Worm (Caenorhabditis elegans) whole organism, late embryonic: Measurements from ENCODE around the gene F45B8.5.

Experiments
- C38D4.7 ChIP-seq: fragments of 200-800 bp; sonication (Bioruptor generic); optimal IDR thresholded peaks from 2 replicates; lab custom pipeline; 2018; ENCODE audit warnings: mild to moderate bottlenecking, missing genetic modification characterization, moderate library complexity, missing compliant biosample characterization
- F13H6.1 ChIP-seq: sonication (generic microtip); optimal IDR thresholded peaks from 2 replicates; lab custom pipeline; 2016; ENCODE audit warnings: missing genetic modification characterization, missing compliant biosample characterization
- T23F11.4 ChIP-seq: fragments of 200-800 bp; sonication (Bioruptor generic); optimal IDR thresholded peaks from 2 replicates; lab custom pipeline; 2018; ENCODE audit warnings: mild to moderate bottlenecking, missing genetic modification characterization, missing compliant biosample characterization
- ahr-1 ChIP-seq: sonication (generic microtip); optimal IDR thresholded peaks from 2 replicates; lab custom pipeline; 2016; ENCODE audit warnings: missing genetic modification characterization, missing compliant biosample characterization
- ama-1 ChIP-seq: fragments of 150-350 bp; optimal IDR thresholded peaks from 2 replicates; lab custom pipeline; 2014
- ceh-14 ChIP-seq: sonication (generic microtip); optimal IDR thresholded peaks from 2 replicates; lab custom pipeline; 2016; ENCODE audit warnings: missing genotype, missing genetic modification characterization, missing compliant biosample characterization
- ceh-18 ChIP-seq: sonication (generic microtip); optimal IDR thresholded peaks from 2 replicates; lab custom pipeline; 2016; ENCODE audit warnings: missing genetic modification characterization, missing compliant biosample characterization
- ceh-19 ChIP-seq: fragments of 200-800 bp; sonication (Bioruptor generic); optimal IDR thresholded peaks from 2 replicates; lab custom pipeline; 2018; ENCODE audit warnings: mild to moderate bottlenecking, missing genetic modification characterization, missing compliant biosample characterization
- ceh-2 ChIP-seq: sonication (generic microtip); optimal IDR thresholded peaks from 2 replicates; lab custom pipeline; 2016; ENCODE audit warnings: missing genotype, missing genetic modification characterization, missing compliant biosample characterization
- ceh-24 ChIP-seq: sonication (generic microtip); optimal IDR thresholded peaks from 2 replicates; lab custom pipeline; 2016; ENCODE audit warnings: mild to moderate bottlenecking, missing genetic modification characterization, missing compliant biosample characterization
- ceh-30 ChIP-seq: fragments of 150-350 bp; optimal IDR thresholded peaks from 2 replicates; lab custom pipeline; 2014; ENCODE audit warnings: missing biosample characterization, missing genetic modification characterization
- ceh-34 ChIP-seq: sonication (generic microtip); optimal IDR thresholded peaks from 2 replicates; lab custom pipeline; 2016; ENCODE audit warnings: mild to moderate bottlenecking, missing genetic modification characterization, missing compliant biosample characterization
- ceh-48 ChIP-seq: sonication (generic microtip); optimal IDR thresholded peaks from 2 replicates; lab custom pipeline; 2016; ENCODE audit warnings: missing genetic modification characterization, inconsistent platforms, missing compliant biosample characterization
- ceh-6 ChIP-seq: fragments of 200-800 bp; sonication (Bioruptor generic); optimal IDR thresholded peaks from 2 replicates; lab custom pipeline; 2018; ENCODE audit warnings: mild to moderate bottlenecking, missing genetic modification characterization, missing compliant biosample characterization
- dmd-4 ChIP-seq: sonication (generic microtip); optimal IDR thresholded peaks from 2 replicates; lab custom pipeline; 2016; ENCODE audit warnings: borderline replicate concordance, missing genetic modification characterization, missing compliant biosample characterization
- dve-1 ChIP-seq: sonication (generic microtip); optimal IDR thresholded peaks from 2 replicates; lab custom pipeline; 2017; ENCODE audit warnings: antibody characterized with exemption, mild to moderate bottlenecking, missing genetic modification characterization, missing compliant biosample characterization
- elt-2 ChIP-seq: sonication (generic microtip); optimal IDR thresholded peaks from 2 replicates; lab custom pipeline; 2016; ENCODE audit warnings: missing genetic modification reagents, missing genetic modification characterization, missing compliant biosample characterization
- elt-4 ChIP-seq: sonication (generic microtip); optimal IDR thresholded peaks from 2 replicates; lab custom pipeline; 2016; ENCODE audit warnings: missing genetic modification characterization, missing compliant biosample characterization
- fkh-10 ChIP-seq: fragments of 150-350 bp; optimal IDR thresholded peaks from 2 replicates; lab custom pipeline; 2014; ENCODE audit warnings: missing biosample characterization, missing genetic modification reagents, missing genetic modification characterization
- fkh-6 ChIP-seq: sonication (generic microtip); optimal IDR thresholded peaks from 2 replicates; lab custom pipeline; 2016; ENCODE audit warnings: missing genetic modification characterization, missing compliant biosample characterization
- hlh-13 ChIP-seq: fragments of 200-800 bp; sonication (Bioruptor generic); optimal IDR thresholded peaks from 2 replicates; lab custom pipeline; 2018; ENCODE audit warnings: mild to moderate bottlenecking, missing genetic modification characterization, missing compliant biosample characterization
- hlh-30 ChIP-seq: sonication (generic microtip); optimal IDR thresholded peaks from 2 replicates; lab custom pipeline; 2017; ENCODE audit warnings: antibody characterized with exemption, missing genetic modification characterization, missing compliant biosample characterization; ENCODE audit not compliant: insufficient read depth
- hlh-6 ChIP-seq: sonication (generic microtip); optimal IDR thresholded peaks from 2 replicates; lab custom pipeline; 2016; ENCODE audit warnings: missing genotype, missing genetic modification characterization, missing compliant biosample characterization
- hlh-8 ChIP-seq: sonication (generic microtip); optimal IDR thresholded peaks from 2 replicates; lab custom pipeline; 2016; ENCODE audit warnings: missing genotype, missing genetic modification characterization, missing compliant biosample characterization
- lim-6 ChIP-seq: sonication (generic microtip); optimal IDR thresholded peaks from 2 replicates; lab custom pipeline; 2016; ENCODE audit warnings: missing genetic modification characterization, missing compliant biosample characterization
- lin-11 ChIP-seq: fragments of 200-800 bp; sonication (Bioruptor generic); optimal IDR thresholded peaks from 2 replicates; lab custom pipeline; 2018; ENCODE audit warnings: mild to moderate bottlenecking, missing genetic modification characterization, missing compliant biosample characterization
- madf-2 ChIP-seq: sonication (generic microtip); optimal IDR thresholded peaks from 2 replicates; lab custom pipeline; 2017; ENCODE audit warnings: missing genetic modification characterization, missing compliant biosample characterization
- mec-3 ChIP-seq: sonication (generic microtip); optimal IDR thresholded peaks from 2 replicates; lab custom pipeline; 2016; ENCODE audit warnings: borderline replicate concordance, missing genetic modification characterization, missing compliant biosample characterization
- nhr-11 ChIP-seq: fragments of 150-350 bp; optimal IDR thresholded peaks from 2 replicates; lab custom pipeline; 2014; ENCODE audit warnings: missing biosample characterization, missing genetic modification characterization
- nhr-232 ChIP-seq: sonication (generic microtip); optimal IDR thresholded peaks from 2 replicates; lab custom pipeline; 2016; ENCODE audit warnings: missing genetic modification characterization, missing compliant biosample characterization
- npax-4 ChIP-seq: sonication (generic microtip); optimal IDR thresholded peaks from 2 replicates; lab custom pipeline; 2016; ENCODE audit warnings: missing genetic modification characterization, missing compliant biosample characterization
- odd-2 ChIP-seq: sonication (generic microtip); optimal IDR thresholded peaks from 2 replicates; lab custom pipeline; 2017; ENCODE audit warnings: antibody characterized with exemption, mild to moderate bottlenecking, missing genetic modification characterization, missing compliant biosample characterization
- pag-3 ChIP-seq: sonication (generic microtip); optimal IDR thresholded peaks from 2 replicates; lab custom pipeline; 2016; ENCODE audit warnings: missing compliant biosample characterization, missing genetic modification characterization, borderline replicate concordance
- pat-9 ChIP-seq: fragments of 200-800 bp; sonication (Bioruptor generic); optimal IDR thresholded peaks from 2 replicates; lab custom pipeline; 2018; ENCODE audit warnings: mild to moderate bottlenecking, missing genetic modification characterization, moderate library complexity, missing compliant biosample characterization
- pha-2 ChIP-seq: sonication (generic microtip); optimal IDR thresholded peaks from 2 replicates; lab custom pipeline; 2017; ENCODE audit warnings: mild to moderate bottlenecking, missing genetic modification characterization, missing compliant biosample characterization
- pqm-1 ChIP-seq: sonication (generic microtip); optimal IDR thresholded peaks from 2 replicates; lab custom pipeline; 2016; ENCODE audit warnings: missing genetic modification characterization, missing compliant biosample characterization
- pros-1 ChIP-seq: fragments of 150-350 bp; optimal IDR thresholded peaks from 2 replicates; lab custom pipeline; 2014; ENCODE audit warnings: missing biosample characterization, missing genetic modification reagents, missing genetic modification characterization
- rnt-1 ChIP-seq: sonication (generic microtip); optimal IDR thresholded peaks from 2 replicates; lab custom pipeline; 2016; ENCODE audit warnings: missing genetic modification characterization, missing compliant biosample characterization
- sdc-2 ChIP-seq: sonication (generic microtip); optimal IDR thresholded peaks from 2 replicates; lab custom pipeline; 2016; ENCODE audit warnings: missing genotype, missing genetic modification characterization, missing compliant biosample characterization
- syd-9 ChIP-seq: sonication (generic microtip); optimal IDR thresholded peaks from 2 replicates; lab custom pipeline; 2016; ENCODE audit warnings: mild to moderate bottlenecking, missing genetic modification characterization, moderate library complexity, missing compliant biosample characterization
- tbx-2 ChIP-seq: sonication (generic microtip); optimal IDR thresholded peaks from 2 replicates; lab custom pipeline; 2016; ENCODE audit warnings: missing genetic modification characterization, missing compliant biosample characterization
- ttx-3 ChIP-seq: sonication (generic microtip); optimal IDR thresholded peaks from 2 replicates; lab custom pipeline; 2016; ENCODE audit warnings: missing genetic modification reagents, missing genetic modification characterization, missing compliant biosample characterization
- unc-42 ChIP-seq: sonication (generic microtip); optimal IDR thresholded peaks from 2 replicates; lab custom pipeline; 2016; ENCODE audit warnings: missing genotype, missing genetic modification characterization, missing compliant biosample characterization
- zip-5 ChIP-seq: sonication (generic microtip); optimal IDR thresholded peaks from 2 replicates; lab custom pipeline; 2016; ENCODE audit warnings: missing genetic modification characterization, missing compliant biosample characterization

F45B8.5 gene

DNA sequence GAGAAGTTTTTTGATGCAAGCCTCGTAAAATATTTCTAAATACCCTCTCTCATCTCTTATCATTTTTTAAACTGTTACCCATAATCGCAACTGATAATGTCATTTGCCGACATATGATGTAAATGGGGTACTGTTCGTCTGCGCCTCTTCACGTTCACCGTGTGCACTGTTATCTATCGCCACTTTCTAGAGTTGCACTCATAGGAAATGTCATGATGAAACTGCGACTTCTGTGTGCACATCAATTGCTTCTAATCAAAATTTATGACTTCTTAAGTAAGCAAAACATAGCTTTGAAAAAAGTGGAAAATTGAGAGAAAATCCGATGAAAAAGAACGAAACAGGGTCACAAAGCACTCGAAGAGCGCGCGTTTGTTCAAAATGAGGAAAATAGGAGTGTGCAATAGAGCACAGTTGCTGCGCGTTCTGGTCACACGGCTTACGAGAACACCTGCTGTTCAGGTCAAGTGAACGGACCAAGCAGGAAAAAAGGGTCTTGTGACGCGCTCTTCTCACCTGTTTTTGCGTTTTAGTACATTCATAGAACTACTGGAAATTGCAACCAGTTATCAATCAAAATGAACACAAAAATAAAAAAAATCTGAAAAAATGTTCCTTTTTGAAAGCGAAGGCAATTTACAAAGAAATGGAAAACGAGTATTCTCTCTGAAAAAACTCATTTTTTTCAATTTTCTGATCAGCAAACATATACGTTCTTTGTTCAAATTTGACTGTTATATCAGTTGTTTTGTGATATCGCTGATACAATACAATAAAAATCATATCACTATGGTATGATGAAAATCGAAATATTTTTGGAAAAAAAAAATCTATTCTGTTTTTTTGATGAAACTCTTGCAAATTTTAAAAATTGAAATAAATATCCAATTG, 19.2 kb upstream of the F45B8.5 start:
- TF ChIP-seq ceh-19 (no peak), ceh-2 (tag; lab: Kevin White, UChicago) (no peak), pha-2 (tag; lab: Kevin White, UChicago) (no peak), pqm-1 (peak; percentile 12), ceh-6 (no peak), dve-1 (tag; lab: Kevin White, UChicago) (no peak), sdc-2 (tag; lab: Kevin White, UChicago) (peak; percentile 8), pros-1 (tag; lab: Kevin White, UChicago) (no peak), ceh-14 (no peak), hlh-6 (no peak), T23F11.4 (GFP tag; lab: Kevin White, UChicago) (no peak), zip-5 (tag; lab: Kevin White, UChicago) (no peak), fkh-6 (tag; lab: Kevin White, UChicago) (no peak), F13H6.1 (tag; lab: Kevin White, UChicago) (no peak), lin-11 (tag; lab: Kevin White, UChicago) (no peak), pat-9 (tag; lab: Kevin White, UChicago) (no peak), fkh-10 (no peak), syd-9 (tag; lab: Kevin White, UChicago) (no peak), ceh-48 (tag; lab: Kevin White, UChicago) (no peak), ama-1 (lab: Kevin White, UChicago) (no peak), hlh-8 (no peak), nhr-11 (tag; lab: Kevin White, UChicago) (no peak), npax-4 (no peak), nhr-232 (tag; lab: Kevin White, UChicago) (no peak), tbx-2 (tag; lab: Kevin White, UChicago) (peak; percentile 24), hlh-13 (GFP tag; lab: Kevin White, UChicago) (no peak), hlh-30 (peak; percentile 92), odd-2 (tag; lab: Kevin White, UChicago) (no peak), ceh-18 (tag; lab: Kevin White, UChicago) (no peak), rnt-1 (tag; lab: Kevin White, UChicago) (no peak), lim-6 (no peak), ceh-24 (tag; lab: Kevin White, UChicago) (no peak), ttx-3 (tag; lab: Kevin White, UChicago) (no peak), pag-3 (tag; lab: Kevin White, UChicago) (no peak), elt-2 (tag; lab: Kevin White, UChicago) (peak; percentile 93), ceh-30 (no peak), C38D4.7 (GFP tag; lab: Kevin White, UChicago) (no peak), ahr-1 (tag; lab: Kevin White, UChicago) (no peak), unc-42 (tag; lab: Kevin White, UChicago) (no peak)

- no peak for TF ChIP-seq mec-3
- no peak for TF ChIP-seq pha-2 (tag; lab: Kevin White, UChicago)
- TF ChIP-seq npax-4: no peak
- TF ChIP-seq elt-4 (tag; lab: Kevin White, UChicago): no peak
- no peak for TF ChIP-seq ceh-34
- TF ChIP-seq syd-9 (tag; lab: Kevin White, UChicago): no peak
- no peak for TF ChIP-seq madf-2 (tag; lab: Kevin White, UChicago)
- no peak for TF ChIP-seq pros-1 (tag; lab: Kevin White, UChicago)
- no peak for TF ChIP-seq dmd-4 (tag; lab: Kevin White, UChicago)
Observed at ce11 chrX:14947355-14947668, 18.5 kb upstream of the F45B8.5 start.
